Worm (Caenorhabditis elegans) whole organism, late embryonic: ENCODE results near the gene R05G9R.1.

Experiments used
- C08G9.2 ChIP-seq: sonication (generic microtip); optimal IDR thresholded peaks from 2 replicates; lab custom pipeline; 2016; ENCODE audit warnings: mild to moderate bottlenecking, missing genetic modification characterization, moderate library complexity, missing compliant biosample characterization
- F13H6.1 ChIP-seq: sonication (generic microtip); optimal IDR thresholded peaks from 2 replicates; lab custom pipeline; 2016; ENCODE audit warnings: missing genetic modification characterization, missing compliant biosample characterization
- K09A11.1 ChIP-seq: sonication (generic microtip); optimal IDR thresholded peaks from 2 replicates; lab custom pipeline; 2017; ENCODE audit warnings: antibody characterized with exemption, mild to moderate bottlenecking, missing genetic modification characterization, missing compliant biosample characterization; ENCODE audit not compliant: insufficient read depth
- T23F11.4 ChIP-seq: fragments of 200-800 bp; sonication (Bioruptor generic); optimal IDR thresholded peaks from 2 replicates; lab custom pipeline; 2018; ENCODE audit warnings: mild to moderate bottlenecking, missing genetic modification characterization, missing compliant biosample characterization
- Y22D7AL.16 ChIP-seq: sonication (generic microtip); optimal IDR thresholded peaks from 2 replicates; lab custom pipeline; 2016; ENCODE audit warnings: missing genetic modification characterization, missing compliant biosample characterization
- ahr-1 ChIP-seq: sonication (generic microtip); optimal IDR thresholded peaks from 2 replicates; lab custom pipeline; 2016; ENCODE audit warnings: missing genetic modification characterization, missing compliant biosample characterization
- ceh-18 ChIP-seq: sonication (generic microtip); optimal IDR thresholded peaks from 2 replicates; lab custom pipeline; 2016; ENCODE audit warnings: missing genetic modification characterization, missing compliant biosample characterization
- ceh-19 ChIP-seq: fragments of 200-800 bp; sonication (Bioruptor generic); optimal IDR thresholded peaks from 2 replicates; lab custom pipeline; 2018; ENCODE audit warnings: mild to moderate bottlenecking, missing genetic modification characterization, missing compliant biosample characterization
- ceh-24 ChIP-seq: sonication (generic microtip); optimal IDR thresholded peaks from 2 replicates; lab custom pipeline; 2016; ENCODE audit warnings: mild to moderate bottlenecking, missing genetic modification characterization, missing compliant biosample characterization
- ceh-30 ChIP-seq: fragments of 150-350 bp; optimal IDR thresholded peaks from 2 replicates; lab custom pipeline; 2014; ENCODE audit warnings: missing biosample characterization, missing genetic modification characterization
- ceh-45 ChIP-seq: fragments of 200-800 bp; sonication (Bioruptor generic); IDR thresholded peaks from 2 replicates; pipeline ENCODE4 v1.3.6; 2022; ENCODE audit warnings: missing genetic modification reagents, missing genetic modification characterization, missing compliant biosample characterization
- ceh-6 ChIP-seq: fragments of 200-800 bp; sonication (Bioruptor generic); optimal IDR thresholded peaks from 2 replicates; lab custom pipeline; 2018; ENCODE audit warnings: mild to moderate bottlenecking, missing genetic modification characterization, missing compliant biosample characterization
- dmd-4 ChIP-seq: sonication (generic microtip); optimal IDR thresholded peaks from 2 replicates; lab custom pipeline; 2016; ENCODE audit warnings: borderline replicate concordance, missing genetic modification characterization, missing compliant biosample characterization
- elt-2 ChIP-seq: sonication (generic microtip); optimal IDR thresholded peaks from 2 replicates; lab custom pipeline; 2016; ENCODE audit warnings: missing genetic modification reagents, missing genetic modification characterization, missing compliant biosample characterization
- fax-1 ChIP-seq: sonication (generic microtip); optimal IDR thresholded peaks from 2 replicates; lab custom pipeline; 2016; ENCODE audit warnings: missing genotype, missing genetic modification characterization, missing compliant biosample characterization
- fkh-10 ChIP-seq: fragments of 150-350 bp; optimal IDR thresholded peaks from 2 replicates; lab custom pipeline; 2014; ENCODE audit warnings: missing biosample characterization, missing genetic modification reagents, missing genetic modification characterization
- gmeb-2 ChIP-seq: sonication (generic microtip); optimal IDR thresholded peaks from 2 replicates; lab custom pipeline; 2016; ENCODE audit warnings: missing genetic modification characterization, inconsistent platforms, missing compliant biosample characterization
- hlh-6 ChIP-seq: sonication (generic microtip); optimal IDR thresholded peaks from 2 replicates; lab custom pipeline; 2016; ENCODE audit warnings: missing genotype, missing genetic modification characterization, missing compliant biosample characterization
- lim-6 ChIP-seq: sonication (generic microtip); optimal IDR thresholded peaks from 2 replicates; lab custom pipeline; 2016; ENCODE audit warnings: missing genetic modification characterization, missing compliant biosample characterization
- lin-11 ChIP-seq: fragments of 200-800 bp; sonication (Bioruptor generic); optimal IDR thresholded peaks from 2 replicates; lab custom pipeline; 2018; ENCODE audit warnings: mild to moderate bottlenecking, missing genetic modification characterization, missing compliant biosample characterization
- madf-2 ChIP-seq: sonication (generic microtip); optimal IDR thresholded peaks from 2 replicates; lab custom pipeline; 2017; ENCODE audit warnings: missing genetic modification characterization, missing compliant biosample characterization
- mec-3 ChIP-seq: sonication (generic microtip); optimal IDR thresholded peaks from 2 replicates; lab custom pipeline; 2016; ENCODE audit warnings: borderline replicate concordance, missing genetic modification characterization, missing compliant biosample characterization
- nhr-11 ChIP-seq: fragments of 150-350 bp; optimal IDR thresholded peaks from 2 replicates; lab custom pipeline; 2014; ENCODE audit warnings: missing biosample characterization, missing genetic modification characterization
- nhr-232 ChIP-seq: sonication (generic microtip); optimal IDR thresholded peaks from 2 replicates; lab custom pipeline; 2016; ENCODE audit warnings: missing genetic modification characterization, missing compliant biosample characterization
- odd-2 ChIP-seq: sonication (generic microtip); optimal IDR thresholded peaks from 2 replicates; lab custom pipeline; 2017; ENCODE audit warnings: antibody characterized with exemption, mild to moderate bottlenecking, missing genetic modification characterization, missing compliant biosample characterization
- pax-1 ChIP-seq: fragments of 150-350 bp; optimal IDR thresholded peaks from 2 replicates; lab custom pipeline; 2014; ENCODE audit warnings: missing biosample characterization, missing genetic modification characterization
- pha-2 ChIP-seq: sonication (generic microtip); optimal IDR thresholded peaks from 2 replicates; lab custom pipeline; 2017; ENCODE audit warnings: mild to moderate bottlenecking, missing genetic modification characterization, missing compliant biosample characterization
- pha-4 ChIP-seq: fragments of 150-350 bp; optimal IDR thresholded peaks from 2 replicates; lab custom pipeline; 2018; ENCODE audit warnings: missing biosample characterization, missing genetic modification reagents, missing genetic modification characterization
- pqm-1 ChIP-seq: sonication (generic microtip); optimal IDR thresholded peaks from 2 replicates; lab custom pipeline; 2016; ENCODE audit warnings: missing genetic modification characterization, missing compliant biosample characterization
- rnt-1 ChIP-seq: sonication (generic microtip); optimal IDR thresholded peaks from 2 replicates; lab custom pipeline; 2016; ENCODE audit warnings: missing genetic modification characterization, missing compliant biosample characterization
- sox-4 ChIP-seq: sonication (generic microtip); optimal IDR thresholded peaks from 2 replicates; lab custom pipeline; 2017; ENCODE audit warnings: mild to moderate bottlenecking, missing genetic modification characterization, inconsistent platforms, missing compliant biosample characterization
- unc-42 ChIP-seq: sonication (generic microtip); optimal IDR thresholded peaks from 2 replicates; lab custom pipeline; 2016; ENCODE audit warnings: missing genotype, missing genetic modification characterization, missing compliant biosample characterization
- unc-55 ChIP-seq: sonication (generic microtip); optimal IDR thresholded peaks from 2 replicates; lab custom pipeline; 2017; ENCODE audit warnings: missing biosample characterization, missing genetic modification reagents, missing genetic modification characterization
- zip-5 ChIP-seq: sonication (generic microtip); optimal IDR thresholded peaks from 2 replicates; lab custom pipeline; 2016; ENCODE audit warnings: missing genetic modification characterization, missing compliant biosample characterization
- ztf-16 ChIP-seq: sonication (generic microtip); optimal IDR thresholded peaks from 2 replicates; lab custom pipeline; 2017; ENCODE audit warnings: missing genetic modification characterization, missing compliant biosample characterization

Gene R05G9R.1

DNA sequence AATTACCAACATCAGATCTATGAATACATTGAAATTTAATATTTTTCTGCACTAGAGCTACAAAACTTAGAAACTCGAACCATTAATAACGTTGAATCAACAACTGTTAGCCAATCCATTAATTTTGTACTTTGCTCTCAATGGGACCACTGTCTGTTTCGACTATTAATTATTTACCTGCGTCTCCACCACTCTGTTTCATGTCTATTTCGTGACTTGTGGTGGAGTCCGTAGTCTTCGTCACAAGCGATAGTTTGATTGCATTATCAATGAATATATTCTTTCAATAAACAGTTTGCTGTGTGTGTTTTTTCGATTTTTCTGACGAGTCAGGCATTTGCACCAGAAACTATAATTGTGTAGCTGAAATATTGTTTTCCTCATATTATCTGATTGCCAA is 27.5 kb downstream of the R05G9R.1 start:
- peak; percentile 16 for TF ChIP-seq rnt-1 (tag; lab: Kevin White, UChicago)
- peak; percentile 31 for TF ChIP-seq unc-55 (GFP tag; lab: Kevin White, UChicago)
- no peak for TF ChIP-seq lin-11 (tag; lab: Kevin White, UChicago)
- TF ChIP-seq sox-4 (tag; lab: Kevin White, UChicago): no peak
- TF ChIP-seq, all 69 proteins: peak for 2

DNA sequence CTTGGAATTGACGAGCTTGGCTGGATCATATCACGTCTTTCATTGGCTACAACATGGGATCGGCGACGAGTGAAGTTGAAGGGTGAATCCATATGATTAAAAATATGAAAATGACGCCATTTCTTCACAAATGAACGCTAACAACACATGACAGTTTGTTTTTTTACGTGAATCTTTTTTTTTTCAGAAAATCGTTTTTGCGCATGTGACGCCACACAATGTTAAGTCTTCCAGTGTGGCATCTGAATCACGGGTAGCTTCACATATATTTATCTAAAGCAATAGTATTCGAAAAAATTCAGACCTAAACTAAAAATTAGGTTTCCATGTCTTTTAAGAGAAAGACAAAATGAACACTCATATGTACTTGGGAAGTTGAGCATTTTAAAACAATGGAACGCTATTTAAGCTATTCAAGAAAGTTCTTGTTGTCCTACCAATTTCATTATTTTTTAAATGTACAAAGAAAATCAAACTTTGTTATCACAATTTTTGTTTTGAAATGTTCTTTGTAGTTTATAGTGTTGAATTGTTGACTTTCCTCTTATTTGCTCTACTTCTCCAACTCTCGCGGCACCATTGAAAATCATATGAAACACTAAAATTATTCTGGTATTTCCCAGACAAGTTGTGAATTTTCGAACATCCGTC is 28.8 kb downstream of the R05G9R.1 start, which contains the start of the genes lido-16 and plpp-1.2:
TSS of gene lido-16 (minus strand) at position 101 of the 651 bp plus-strand sequence.
TSS of gene plpp-1.2 (plus strand) at position 601 of the 651 bp plus-strand sequence.
- TF ChIP-seq fkh-10 (GFP tag; lab: Kevin White, UChicago): no peak
- TF ChIP-seq Y22D7AL.16 (tag; lab: Kevin White, UChicago): no peak
- no peak for TF ChIP-seq dmd-4 (tag; lab: Kevin White, UChicago)
- no peak for TF ChIP-seq madf-2 (tag; lab: Kevin White, UChicago)
- no peak for TF ChIP-seq ceh-45 (GFP tag; lab: Robert Waterston, UW)
- TF ChIP-seq zip-5 (tag; lab: Kevin White, UChicago): no peak
- no peak for TF ChIP-seq sox-4 (tag; lab: Kevin White, UChicago)
- no peak for TF ChIP-seq F13H6.1 (tag; lab: Kevin White, UChicago)
- TF ChIP-seq hlh-6 (tag; lab: Kevin White, UChicago): no peak
- no peak for TF ChIP-seq fax-1
- TF ChIP-seq ceh-18 (tag; lab: Kevin White, UChicago): no peak
- no peak for TF ChIP-seq pqm-1
- no peak for TF ChIP-seq nhr-232 (tag; lab: Kevin White, UChicago)
- TF ChIP-seq K09A11.1 (tag; lab: Kevin White, UChicago): no peak
- TF ChIP-seq odd-2 (tag; lab: Kevin White, UChicago): no peak

DNA sequence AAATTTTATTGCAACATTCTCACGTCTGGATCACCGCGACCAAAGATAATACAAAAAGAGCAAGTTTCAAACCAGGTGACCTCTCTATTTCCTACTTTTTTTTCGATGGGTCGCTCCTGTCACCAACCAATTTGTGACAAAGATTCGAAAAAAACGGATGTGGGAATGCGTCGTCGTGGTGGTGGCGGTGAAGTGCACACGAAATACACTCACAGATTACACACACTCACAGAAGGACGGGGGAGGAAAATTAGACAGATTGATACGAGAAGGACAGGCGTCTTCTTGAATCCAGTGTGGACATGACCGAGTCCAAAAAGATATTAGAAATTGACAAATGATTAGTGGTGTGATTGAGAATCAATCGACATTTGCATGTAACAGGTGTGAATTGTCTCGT is 31.0 kb downstream of the R05G9R.1 start:
- TF ChIP-seq T23F11.4 (GFP tag; lab: Kevin White, UChicago) (no peak), unc-55 (GFP tag; lab: Kevin White, UChicago) (peak; percentile 50)

DNA sequence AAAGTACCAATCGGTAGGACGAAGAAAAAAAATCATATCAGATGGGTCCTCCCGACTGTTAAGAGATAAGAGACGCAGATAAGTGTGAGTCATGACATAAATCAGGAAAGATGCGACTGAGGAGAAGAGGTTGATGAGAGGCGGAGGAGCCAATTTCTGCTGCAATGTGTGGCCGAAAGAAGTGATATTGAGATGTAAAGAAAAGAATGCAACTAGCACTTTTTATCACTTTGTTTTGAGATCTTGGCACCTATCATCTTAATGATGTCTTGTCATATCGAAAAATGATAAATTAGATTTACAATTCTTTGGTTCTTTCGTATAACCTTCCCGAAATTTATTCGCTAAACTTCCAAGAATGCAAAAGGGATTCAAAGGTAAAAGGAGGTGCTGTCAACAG is 31.7 kb downstream of the R05G9R.1 start, which contains the start of gene del-10:
TSS of gene del-10 (minus strand) at position 24 of the 400 bp plus-strand sequence.
- TF ChIP-seq ceh-19 (GFP tag; lab: Kevin White, UChicago) (no peak), ceh-18 (tag; lab: Kevin White, UChicago) (peak; percentile 15), ceh-30 (no peak), unc-55 (GFP tag; lab: Kevin White, UChicago) (peak; percentile 39), lin-11 (tag; lab: Kevin White, UChicago) (no peak), ceh-24 (tag; lab: Kevin White, UChicago) (no peak)

DNA sequence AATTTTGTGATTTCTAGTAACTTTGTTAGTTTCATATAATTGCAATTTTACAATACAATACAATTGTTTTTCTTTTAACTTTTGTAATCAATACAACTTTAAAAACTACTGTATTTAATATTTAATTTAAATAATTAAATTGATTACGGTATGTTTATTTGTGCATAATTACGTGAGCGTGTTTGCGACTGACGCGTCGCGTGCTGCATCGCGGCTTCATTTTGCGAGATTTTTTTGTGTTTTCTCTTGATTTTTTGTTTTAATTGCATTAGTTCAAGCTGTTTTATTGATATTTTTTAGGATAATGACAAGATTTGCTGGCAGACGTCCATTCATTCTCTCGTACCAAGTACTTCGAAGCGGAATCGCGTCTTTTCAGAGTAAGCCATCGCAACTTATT is 37.2 kb downstream of the R05G9R.1 start, which contains the start of gene T28D9.4:
TSS of gene T28D9.4 (plus strand) at position 301 of the 400 bp plus-strand sequence.
- TF ChIP-seq zip-5 (tag; lab: Kevin White, UChicago) (no peak), C08G9.2 (tag; lab: Kevin White, UChicago) (no peak), lim-6 (no peak), pax-1 (no peak), hlh-6 (tag; lab: Kevin White, UChicago) (no peak), unc-42 (tag; lab: Kevin White, UChicago) (no peak), ceh-6 (GFP tag; lab: Kevin White, UChicago) (no peak), elt-2 (no peak), gmeb-2 (tag; lab: Kevin White, UChicago) (no peak), fax-1 (no peak), nhr-11 (tag; lab: Kevin White, UChicago) (no peak), pha-2 (tag; lab: Kevin White, UChicago) (no peak), ztf-16 (tag; lab: Kevin White, UChicago) (no peak), madf-2 (tag; lab: Kevin White, UChicago) (no peak), ahr-1 (no peak), pha-4 (tag; lab: Kevin White, UChicago) (no peak), mec-3 (tag; lab: Kevin White, UChicago) (no peak), F13H6.1 (tag; lab: Kevin White, UChicago) (no peak), K09A11.1 (tag; lab: Kevin White, UChicago) (no peak), Y22D7AL.16 (tag; lab: Kevin White, UChicago) (no peak)
